Fruit fly (Drosophila melanogaster) whole organism, embryonic: Measurements from ENCODE around the gene CG5902.
A peak's percentile ranks its signal among the peaks of the same experiment; 100 is the strongest.

Source experiments
- Atf-2 ChIP-seq: fragments of 200-800 bp; sonication (Bioruptor generic); optimal IDR thresholded peaks from 2 replicates; lab custom pipeline; 2016; ENCODE audit warnings: missing biosample characterization, missing genetic modification characterization
- Atf6 ChIP-seq: fragments of 200-800 bp; sonication (Bioruptor generic); IDR thresholded peaks from 2 replicates; pipeline ENCODE4 v1.3.6; 2022; ENCODE audit warnings: missing biosample characterization, missing genetic modification characterization
- CG11085 ChIP-seq: fragments of 200-800 bp; sonication (Bioruptor generic); IDR thresholded peaks from 2 replicates; pipeline ENCODE4 v1.3.6; 2022; ENCODE audit warnings: missing biosample characterization, missing genetic modification characterization
- CG1233 ChIP-seq: fragments of 200-800 bp; sonication (Bioruptor generic); optimal IDR thresholded peaks from 4 replicates; lab custom pipeline; 2018; ENCODE audit warnings: missing biosample characterization, mild to moderate bottlenecking, missing genetic modification characterization
- CG12942 ChIP-seq: fragments of 200-800 bp; sonication (Bioruptor generic); optimal IDR thresholded peaks from 3 replicates; lab custom pipeline; 2016; ENCODE audit warnings: missing biosample characterization, missing genetic modification characterization
- CG15601 ChIP-seq: fragments of 200-800 bp; sonication (Bioruptor generic); optimal IDR thresholded peaks from 3 replicates; lab custom pipeline; 2019; ENCODE audit warnings: missing biosample characterization, mild to moderate bottlenecking, missing genetic modification characterization, moderate library complexity
- CG1602 ChIP-seq: fragments of 200-800 bp; sonication (Bioruptor generic); optimal IDR thresholded peaks from 3 replicates; lab custom pipeline; 2016; ENCODE audit warnings: missing biosample characterization, missing genetic modification characterization
- CG16779 ChIP-seq: fragments of 200-800 bp; sonication (Bioruptor generic); IDR thresholded peaks from 2 replicates; pipeline ENCODE4 v1.3.6; 2022; ENCODE audit warnings: missing biosample characterization, missing genetic modification characterization
- CG16813 ChIP-seq: fragments of 200-800 bp; sonication (Bioruptor generic); IDR thresholded peaks from 3 replicates; pipeline ENCODE4 v1.3.6; 2022; ENCODE audit warnings: missing biosample characterization, missing genetic modification characterization; ENCODE audit not compliant: partially characterized antibody
- CG17385 ChIP-seq: fragments of 200-800 bp; sonication (Bioruptor generic); optimal IDR thresholded peaks from 3 replicates; lab custom pipeline; 2018; ENCODE audit warnings: missing biosample characterization, mild to moderate bottlenecking, missing genetic modification characterization
- CG30403 ChIP-seq: fragments of 200-800 bp; sonication (Bioruptor generic); optimal IDR thresholded peaks from 3 replicates; lab custom pipeline; 2016; ENCODE audit warnings: missing biosample characterization, missing genetic modification characterization
- CG3407 ChIP-seq: fragments of 200-800 bp; sonication (Bioruptor generic); optimal IDR thresholded peaks from 2 replicates; lab custom pipeline; 2018; ENCODE audit warnings: missing biosample characterization, mild to moderate bottlenecking, missing genetic modification characterization
- CG3995 ChIP-seq: fragments of 200-800 bp; sonication (Bioruptor generic); optimal IDR thresholded peaks from 3 replicates; lab custom pipeline; 2016; ENCODE audit warnings: missing biosample characterization, missing genetic modification characterization
- CG4820 ChIP-seq: fragments of 200-800 bp; sonication (Bioruptor generic); optimal IDR thresholded peaks from 3 replicates; lab custom pipeline; 2016; ENCODE audit warnings: missing biosample characterization, missing genetic modification characterization
- CG6683 ChIP-seq: fragments of 200-800 bp; sonication (Bioruptor generic); optimal IDR thresholded peaks from 2 replicates; lab custom pipeline; 2017; ENCODE audit warnings: missing biosample characterization, mild to moderate bottlenecking, missing genetic modification characterization, missing genetic modification reagents
- CG9817 ChIP-seq: fragments of 200-800 bp; sonication (Bioruptor generic); optimal IDR thresholded peaks from 2 replicates; lab custom pipeline; 2018; ENCODE audit warnings: missing biosample characterization, mild to moderate bottlenecking, missing genetic modification characterization, moderate library complexity
- Camta ChIP-seq: fragments of 200-800 bp; sonication (Bioruptor generic); optimal IDR thresholded peaks from 2 replicates; lab custom pipeline; 2016; ENCODE audit warnings: missing biosample characterization, missing genetic modification characterization
- Dll ChIP-seq: fragments of 200-800 bp; sonication (Bioruptor generic); IDR thresholded peaks from 4 replicates; pipeline ENCODE4 v1.3.6; 2022; ENCODE audit warnings: missing biosample characterization, missing genetic modification characterization; ENCODE audit not compliant: partially characterized antibody
- Dp ChIP-seq: fragments of 200-800 bp; sonication (Bioruptor generic); optimal IDR thresholded peaks from 2 replicates; lab custom pipeline; 2018; ENCODE audit warnings: missing biosample characterization, mild to moderate bottlenecking, missing genetic modification characterization, moderate library complexity
- HLH3B ChIP-seq: fragments of 200-800 bp; sonication (Bioruptor generic); IDR thresholded peaks from 2 replicates; pipeline ENCODE4 v1.3.6; 2022; ENCODE audit warnings: missing biosample characterization, missing genetic modification characterization
- HmgZ ChIP-seq: fragments of 200-800 bp; sonication (Bioruptor generic); optimal IDR thresholded peaks from 2 replicates; lab custom pipeline; 2018; ENCODE audit warnings: missing biosample characterization, mild to moderate bottlenecking, missing genetic modification characterization
- Kr ChIP-seq: fragments of 200-800 bp; sonication (Bioruptor generic); optimal IDR thresholded peaks from 2 replicates; lab custom pipeline; 2017; ENCODE audit warnings: missing biosample characterization, mild to moderate bottlenecking, missing genetic modification characterization
- MBD-R2 ChIP-seq: fragments of 200-800 bp; sonication (Bioruptor generic); IDR thresholded peaks from 2 replicates; pipeline ENCODE4 v1.3.6; 2022; ENCODE audit warnings: missing biosample characterization, missing genetic modification characterization
- Med ChIP-seq: fragments of 200-800 bp; sonication (Bioruptor generic); peaks from one replicate; lab custom pipeline; 2016; ENCODE audit warnings: missing biosample characterization, missing genetic modification characterization, mild to moderate bottlenecking, inconsistent platforms, moderate library complexity
- Nf-YC ChIP-seq: fragments of 200-800 bp; optimal IDR thresholded peaks from 3 replicates; lab custom pipeline; 2019; ENCODE audit warnings: missing biosample characterization, mild to moderate bottlenecking, missing genetic modification characterization, moderate library complexity
- Poxn ChIP-seq: fragments of 200-800 bp; sonication (Bioruptor generic); IDR thresholded peaks from 2 replicates; pipeline ENCODE4 v1.3.6; 2022; ENCODE audit warnings: missing biosample characterization, missing genetic modification characterization
- Rfx ChIP-seq: fragments of 200-800 bp; sonication (Bioruptor generic); IDR thresholded peaks from 2 replicates; pipeline ENCODE4 v1.3.6; 2022; ENCODE audit warnings: missing biosample characterization, missing genetic modification characterization
- Six4 ChIP-seq: fragments of 200-800 bp; sonication (Bioruptor generic); optimal IDR thresholded peaks from 2 replicates; lab custom pipeline; 2016; ENCODE audit warnings: missing biosample characterization, missing genetic modification characterization
- Sox100B ChIP-seq: fragments of 200-800 bp; sonication (Bioruptor generic); optimal IDR thresholded peaks from 3 replicates; lab custom pipeline; 2018; ENCODE audit warnings: missing biosample characterization, mild to moderate bottlenecking, missing genetic modification characterization
- Ssrp ChIP-seq: fragments of 200-800 bp; sonication (Bioruptor generic); optimal IDR thresholded peaks from 2 replicates; lab custom pipeline; 2018; ENCODE audit warnings: missing biosample characterization, mild to moderate bottlenecking, missing genetic modification characterization, moderate library complexity
- Xbp1 ChIP-seq: fragments of 200-800 bp; sonication (Bioruptor generic); optimal IDR thresholded peaks from 3 replicates; lab custom pipeline; 2016; ENCODE audit warnings: missing biosample characterization, mild to moderate bottlenecking, missing genetic modification characterization
- abd-A ChIP-seq: fragments of 200-800 bp; sonication (Bioruptor generic); optimal IDR thresholded peaks from 3 replicates; lab custom pipeline; 2019; ENCODE audit warnings: missing biosample characterization, mild to moderate bottlenecking, missing genetic modification characterization, moderate library complexity
- al ChIP-seq: fragments of 200-800 bp; sonication (Bioruptor generic); IDR thresholded peaks from 2 replicates; pipeline ENCODE4 v1.3.6; 2022; ENCODE audit warnings: missing biosample characterization, missing genetic modification characterization
- bcd ChIP-seq: fragments of 200-800 bp; sonication (Bioruptor generic); optimal IDR thresholded peaks from 2 replicates; lab custom pipeline; 2017; ENCODE audit warnings: missing biosample characterization, mild to moderate bottlenecking, missing genetic modification characterization
- btn ChIP-seq: fragments of 200-800 bp; sonication (Bioruptor generic); optimal IDR thresholded peaks from 2 replicates; lab custom pipeline; 2016; ENCODE audit warnings: missing biosample characterization, missing genetic modification characterization
- da ChIP-seq: fragments of 200-800 bp; sonication (Bioruptor generic); optimal IDR thresholded peaks from 2 replicates; lab custom pipeline; 2016; ENCODE audit warnings: missing biosample characterization, missing genetic modification characterization
- dan ChIP-seq: fragments of 200-800 bp; sonication (Bioruptor generic); IDR thresholded peaks from 2 replicates; pipeline ENCODE4 v1.3.6; 2022; ENCODE audit warnings: missing biosample characterization, missing genetic modification characterization
- dimm ChIP-seq: fragments of 200-800 bp; sonication (Bioruptor generic); IDR thresholded peaks from 2 replicates; pipeline ENCODE4 v1.3.6; 2022; ENCODE audit warnings: missing biosample characterization, missing genetic modification characterization
- dmrt99B ChIP-seq: fragments of 200-800 bp; sonication (Bioruptor generic); optimal IDR thresholded peaks from 2 replicates; lab custom pipeline; 2018; ENCODE audit warnings: missing biosample characterization, mild to moderate bottlenecking, missing genetic modification characterization, moderate library complexity
- dpn ChIP-seq, 2 experiments: fragments of 200-800 bp; sonication (Bioruptor generic); optimal IDR thresholded peaks; 3 replicates each; lab custom pipeline; 2016; ENCODE audit warnings: missing biosample characterization in 2 of 2, missing genetic modification characterization in 2 of 2
- dysf ChIP-seq: fragments of 200-800 bp; sonication (Bioruptor generic); IDR thresholded peaks from 3 replicates; pipeline ENCODE4 v1.3.6; 2022; ENCODE audit warnings: missing biosample characterization, missing genetic modification characterization
- eve ChIP-seq, 2 experiments: fragments of >200 bp; optimal IDR thresholded peaks; 2 replicates each; lab custom pipeline; 2017; ENCODE audit warnings: missing biosample characterization in 2 of 2, missing genetic modification characterization in 2 of 2
- fd102C ChIP-seq: fragments of 200-800 bp; sonication (Bioruptor generic); optimal IDR thresholded peaks from 2 replicates; lab custom pipeline; 2018; ENCODE audit warnings: missing biosample characterization, mild to moderate bottlenecking, missing genetic modification characterization, moderate library complexity
- gce ChIP-seq: fragments of 200-800 bp; sonication (Bioruptor generic); IDR thresholded peaks from 3 replicates; pipeline ENCODE4 v1.3.6; 2022; ENCODE audit warnings: missing biosample characterization, missing genetic modification characterization
- gcm2 ChIP-seq: fragments of 200-800 bp; sonication (Bioruptor generic); optimal IDR thresholded peaks from 2 replicates; lab custom pipeline; 2016; ENCODE audit warnings: missing biosample characterization, missing genetic modification characterization
- pb ChIP-seq: fragments of 200-800 bp; sonication (Bioruptor generic); optimal IDR thresholded peaks from 3 replicates; lab custom pipeline; 2016; ENCODE audit warnings: missing biosample characterization, missing genetic modification characterization
- sens ChIP-seq: fragments of 200-800 bp; sonication (Bioruptor generic); peaks from one replicate; lab custom pipeline; 2016; ENCODE audit warnings: missing biosample characterization, missing genetic modification characterization
- seq ChIP-seq: fragments of 200-800 bp; sonication (Bioruptor generic); IDR thresholded peaks from 2 replicates; pipeline ENCODE4 v1.3.6; 2022; ENCODE audit warnings: missing biosample characterization, missing genetic modification characterization
- twi ChIP-seq: fragments of 200-800 bp; optimal IDR thresholded peaks from 2 replicates; lab custom pipeline; 2019; ENCODE audit warnings: missing biosample characterization, mild to moderate bottlenecking, missing genetic modification characterization, moderate library complexity
- wor ChIP-seq: fragments of 200-800 bp; sonication (Bioruptor generic); IDR thresholded peaks from 2 replicates; pipeline ENCODE4 v1.3.6; 2022; ENCODE audit warnings: missing biosample characterization, missing genetic modification characterization
- zf30C ChIP-seq: fragments of 200-800 bp; sonication (Bioruptor generic); optimal IDR thresholded peaks from 3 replicates; lab custom pipeline; 2018; ENCODE audit warnings: missing biosample characterization, mild to moderate bottlenecking, missing genetic modification characterization

The CG5902 gene

dm6 chr3R:24010637-24011214 is 24.3 kb downstream of the CG5902 start (continued):
- no peak for TF ChIP-seq Dll
- no peak for TF ChIP-seq CG16779 (GFP tag; lab: Robert Waterston, UW)
- TF ChIP-seq Atf6 (GFP tag; lab: Robert Waterston, UW), result peak; percentile 76
- peak; percentile 60 for TF ChIP-seq dmrt99B (tag; lab: Kevin White, UChicago)
- peak; percentile 34 for TF ChIP-seq HmgZ (tag; lab: Kevin White, UChicago)
- no peak for TF ChIP-seq dimm (GFP tag; lab: Robert Waterston, UW)
- TF ChIP-seq CG12942, result peak; percentile 36
- TF ChIP-seq wor (GFP tag; lab: Robert Waterston, UW), result no peak
- no peak for TF ChIP-seq Camta (GFP tag; lab: Kevin White, UChicago)
- TF ChIP-seq Six4 (GFP tag; lab: Kevin White, UChicago), result no peak
- TF ChIP-seq CG30403, result peak; percentile 50
- peak; percentile 53 for TF ChIP-seq CG9817 (tag; lab: Kevin White, UChicago)
- no peak for TF ChIP-seq CG16813 (GFP tag; lab: Robert Waterston, UW)
- peak; percentile 40 for TF ChIP-seq Nf-YC (tag; lab: Kevin White, UChicago)
- TF ChIP-seq sens (GFP tag; lab: Kevin White, UChicago), result peak; percentile 74
- no peak for TF ChIP-seq pb (GFP tag; lab: Kevin White, UChicago)
- TF ChIP-seq Poxn (GFP tag; lab: Robert Waterston, UW), result no peak
- TF ChIP-seq CG1233 (GFP tag; lab: Kevin White, UChicago), result peak; percentile 27
- TF ChIP-seq Ssrp (tag; lab: Kevin White, UChicago), result peak; percentile 43
- TF ChIP-seq abd-A, result no peak
- peak; percentile 35 for TF ChIP-seq CG3407 (GFP tag; lab: Kevin White, UChicago)
- no peak for TF ChIP-seq CG3995
- no peak for TF ChIP-seq fd102C (GFP tag; lab: Kevin White, UChicago)
- peak; percentile 20 for TF ChIP-seq bcd (GFP tag; lab: Kevin White, UChicago)
- peak; percentile 28; the same call in 1 of the 2 replicates for TF ChIP-seq CG11085 (GFP tag; lab: Robert Waterston, UW)
- no peak for TF ChIP-seq Kr
- peak; percentile 68 for TF ChIP-seq CG17385 (GFP tag; lab: Kevin White, UChicago)
- TF ChIP-seq twi (tag; lab: Kevin White, UChicago), result no peak
- peak; percentile 88 for TF ChIP-seq Med (GFP tag; lab: Kevin White, UChicago)
- no peak for TF ChIP-seq da (GFP tag; lab: Kevin White, UChicago)
- TF ChIP-seq Xbp1 (GFP tag; lab: Kevin White, UChicago), result peak; percentile 57
- peak in 1 of 2 experiments; percentile 47 for TF ChIP-seq dpn (GFP tag; optimal IDR thresholded peaks at IDR 0.05; lab: Kevin White, UChicago)
- peak; percentile 10 for TF ChIP-seq CG15601 (tag; lab: Kevin White, UChicago)
- peak; percentile 22 for TF ChIP-seq CG6683 (GFP tag; lab: Kevin White, UChicago)
- TF ChIP-seq CG4820, result no peak
- TF ChIP-seq gce (GFP tag; lab: Robert Waterston, UW), result peak; percentile 21; the same call in 1 of the 3 replicates
- peak; percentile 79 for TF ChIP-seq seq
- TF ChIP-seq dysf (GFP tag; lab: Robert Waterston, UW), result peak; percentile 81
- TF ChIP-seq Atf-2 (GFP tag; lab: Kevin White, UChicago), result no peak
- peak in 1 of 2 experiments; percentile 73 for TF ChIP-seq eve (GFP tag; optimal IDR thresholded peaks at IDR 0.05; lab: Kevin White, UChicago)
- TF ChIP-seq CG1602 (GFP tag; lab: Kevin White, UChicago), result peak; percentile 11
- TF ChIP-seq HLH3B (GFP tag; lab: Robert Waterston, UW), result peak; percentile 72
- TF ChIP-seq zf30C (GFP tag; lab: Kevin White, UChicago), result peak; percentile 8
- no peak for TF ChIP-seq gcm2 (GFP tag; lab: Kevin White, UChicago)
- peak; percentile 59 for TF ChIP-seq al (GFP tag; lab: Robert Waterston, UW)
- peak; percentile 18 for TF ChIP-seq Sox100B (GFP tag; lab: Kevin White, UChicago)
- peak; percentile 81 for TF ChIP-seq Rfx (GFP tag; lab: Robert Waterston, UW)
- TF ChIP-seq MBD-R2 (GFP tag; lab: Robert Waterston, UW), result peak; percentile 32; the same call in 1 of the 2 replicates
- TF ChIP-seq btn (GFP tag; lab: Kevin White, UChicago), result no peak
- TF ChIP-seq dan (GFP tag; lab: Robert Waterston, UW), result no peak
- no peak for TF ChIP-seq Dp (GFP tag; lab: Kevin White, UChicago)
